Fruit fly (Drosophila melanogaster) whole organism, wandering third instar larva: ENCODE data around the gene TwdlZ.

ENCODE experiments used
- HLH106 ChIP-seq: fragments of 200-800 bp; optimal IDR thresholded peaks from 3 replicates; lab custom pipeline; 2019; ENCODE audit warnings: missing biosample characterization, mild to moderate bottlenecking, missing genetic modification characterization, moderate library complexity
- Mio ChIP-seq: sonication (Bioruptor generic); optimal IDR thresholded peaks from 2 replicates; lab custom pipeline; 2016; ENCODE audit warnings: missing biosample characterization, missing genetic modification characterization
- Sp1 ChIP-seq: fragments of 200-800 bp; sonication (Bioruptor generic); optimal IDR thresholded peaks from 3 replicates; lab custom pipeline; 2019; ENCODE audit warnings: missing biosample characterization, mild to moderate bottlenecking, missing genetic modification characterization, moderate library complexity
- br ChIP-seq: fragments of 200-800 bp; sonication (Bioruptor generic); optimal IDR thresholded peaks from 2 replicates; lab custom pipeline; 2016; ENCODE audit warnings: missing biosample characterization, missing genetic modification characterization
- ey ChIP-seq: fragments of 200-800 bp; sonication (Bioruptor generic); optimal IDR thresholded peaks from 2 replicates; lab custom pipeline; 2016; ENCODE audit warnings: missing biosample characterization, missing genetic modification characterization
- foxo ChIP-seq, 2 experiments: fragments of 200-800 bp; sonication (Bioruptor generic); optimal IDR thresholded peaks; 2 replicates in 1 of 2; 3 replicates in 1 of 2; lab custom pipeline; 2016 to 2017; ENCODE audit warnings: missing biosample characterization in 2 of 2, missing genetic modification characterization in 2 of 2
- h ChIP-seq: fragments of 200-800 bp; sonication (Bioruptor generic); optimal IDR thresholded peaks from 3 replicates; lab custom pipeline; 2016; ENCODE audit warnings: missing biosample characterization, mild to moderate bottlenecking, missing genetic modification characterization
- pan ChIP-seq: fragments of >200 bp; optimal IDR thresholded peaks from 2 replicates; lab custom pipeline; 2017
- psq ChIP-seq: fragments of 200-800 bp; sonication (Bioruptor generic); optimal IDR thresholded peaks from 3 replicates; lab custom pipeline; 2017; ENCODE audit warnings: missing biosample characterization, mild to moderate bottlenecking, missing genetic modification characterization, moderate library complexity
- sv ChIP-seq: fragments of 200-800 bp; sonication (Bioruptor generic); optimal IDR thresholded peaks from 3 replicates; lab custom pipeline; 2016; ENCODE audit warnings: missing biosample characterization, missing genetic modification characterization
- usp ChIP-seq: fragments of >200 bp; optimal IDR thresholded peaks from 2 replicates; lab custom pipeline; 2017; ENCODE audit warnings: missing biosample characterization, missing genetic modification characterization

DNA sequence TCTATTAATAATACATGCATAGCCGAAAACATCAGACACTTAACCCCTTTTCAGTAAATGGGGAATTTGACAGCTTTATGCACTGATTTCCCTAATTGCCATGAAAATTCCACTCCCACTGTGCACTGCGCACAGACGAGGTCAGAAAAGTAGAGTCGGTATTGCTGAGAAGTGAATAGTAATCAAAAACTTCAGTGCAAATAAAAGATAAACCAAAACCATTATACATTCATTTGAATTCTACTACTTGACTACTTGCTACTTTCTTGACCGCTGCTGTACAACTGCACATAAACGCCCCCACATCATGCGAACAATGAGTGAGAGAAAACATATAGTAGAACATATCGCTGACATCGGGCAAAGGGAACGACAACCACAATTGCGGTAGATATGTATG, 46.5 kb upstream of the TwdlZ start:
- peak; percentile 61 for TF ChIP-seq ey (GFP tag; lab: Kevin White, UChicago)
- TF ChIP-seq h (GFP tag; lab: Kevin White, UChicago) = peak; percentile 68
- TF ChIP-seq pan (lab: Kevin White, UChicago) = no peak
- TF ChIP-seq usp (GFP tag; lab: Kevin White, UChicago) = no peak
- no peak for TF ChIP-seq Mio (GFP tag; lab: Kevin White, UChicago)
- peak; percentile 49 for TF ChIP-seq br (GFP tag; lab: Kevin White, UChicago)
- TF ChIP-seq psq = peak; percentile 24
- TF ChIP-seq sv (GFP tag; lab: Kevin White, UChicago) = peak; percentile 57
- TF ChIP-seq HLH106 = peak; percentile 61
- TF ChIP-seq foxo (GFP tag; optimal IDR thresholded peaks at IDR 0.05; lab: Kevin White, UChicago) = peak in 1 of 2 experiments; percentile 67
- TF ChIP-seq Sp1 (GFP tag; lab: Kevin White, UChicago) = peak; percentile 20
